Fruit fly (Drosophila melanogaster): ENCODE results near the gene CG46320.

The CG46320 gene

dm6 chr3L:5630176-5630583, 33.7 kb upstream of the CG46320 start (continued):
- TF ChIP-seq Taf1 (GFP tag; IDR thresholded peaks at IDR 0.05), result no peak
- no peak for TF ChIP-seq Optix (GFP tag; IDR thresholded peaks at IDR 0.05)
- TF ChIP-seq al (GFP tag; IDR thresholded peaks at IDR 0.05), result no peak
- no peak for TF ChIP-seq CG7839 (tag; optimal IDR thresholded peaks at IDR 0.05)
- no peak for TF ChIP-seq cg (GFP tag; optimal IDR thresholded peaks at IDR 0.05)
- TF ChIP-seq sens (GFP tag), result peak; percentile 87
- no peak for TF ChIP-seq Jarid2 (GFP tag; optimal IDR thresholded peaks at IDR 0.05)
- TF ChIP-seq shn (GFP tag; optimal IDR thresholded peaks at IDR 0.05), result no peak
- no peak for TF ChIP-seq CG12104 (GFP tag; optimal IDR thresholded peaks at IDR 0.05)
- TF ChIP-seq pho (GFP tag; optimal IDR thresholded peaks at IDR 0.05), result no peak
- peak; percentile 80 for TF ChIP-seq CG9727 (GFP tag; optimal IDR thresholded peaks at IDR 0.05)
- TF ChIP-seq prd (optimal IDR thresholded peaks at IDR 0.05), result no peak
- no peak for TF ChIP-seq prd (GFP tag; IDR thresholded peaks at IDR 0.05)
- TF ChIP-seq Stat92E (GFP tag; optimal IDR thresholded peaks at IDR 0.05), result peak in 1 of 3 experiments; percentile 39
- no peak for TF ChIP-seq chn (GFP tag; optimal IDR thresholded peaks at IDR 0.05)
- TF ChIP-seq dan (GFP tag; IDR thresholded peaks at IDR 0.05), result no peak
- TF ChIP-seq CG8089 (GFP tag; optimal IDR thresholded peaks at IDR 0.05), result no peak
- TF ChIP-seq CG7357 (GFP tag; IDR thresholded peaks at IDR 0.05), result no peak
- TF ChIP-seq Camta (GFP tag; optimal IDR thresholded peaks at IDR 0.05), result no peak
- no peak for TF ChIP-seq CG8478 (optimal IDR thresholded peaks at IDR 0.05)
- TF ChIP-seq CG17359 (tag; optimal IDR thresholded peaks at IDR 0.05), result no peak
- 0 out of 2 replicates have a peak, but pooled peaks have one; percentile 6 for TF ChIP-seq CG9215 (GFP tag; IDR thresholded peaks at IDR 0.05)
- no peak for TF ChIP-seq nerfin-2 (GFP tag; IDR thresholded peaks at IDR 0.05; ENCODE audit: partially characterized antibody)
- no peak for TF ChIP-seq chm (GFP tag; IDR thresholded peaks at IDR 0.05)
- TF ChIP-seq ind (GFP tag; optimal IDR thresholded peaks at IDR 0.05), result no peak
- no peak for TF ChIP-seq wor (GFP tag; IDR thresholded peaks at IDR 0.05)
- TF ChIP-seq CG14014 (GFP tag; IDR thresholded peaks at IDR 0.05), result no peak
- no peak for TF ChIP-seq D19A (tag; optimal IDR thresholded peaks at IDR 0.05)
- no peak for TF ChIP-seq CG10321 (GFP tag; IDR thresholded peaks at IDR 0.05)
- no peak for TF ChIP-seq vvl (GFP tag; IDR thresholded peaks at IDR 0.05)
- TF ChIP-seq pan (optimal IDR thresholded peaks at IDR 0.05), result no peak
- no peak for TF ChIP-seq pan (GFP tag; optimal IDR thresholded peaks at IDR 0.05 in 1 of 2, IDR thresholded peaks at IDR 0.05 in 1 of 2)
- TF ChIP-seq CG10209 (GFP tag; optimal IDR thresholded peaks at IDR 0.05), result no peak
- no peak for TF ChIP-seq ab (GFP tag; optimal IDR thresholded peaks at IDR 0.05)
- no peak for TF ChIP-seq CG17568 (GFP tag; optimal IDR thresholded peaks at IDR 0.05)
- TF ChIP-seq crp (GFP tag; optimal IDR thresholded peaks at IDR 0.05), result no peak
- TF ChIP-seq Mad (GFP tag; optimal IDR thresholded peaks at IDR 0.05), result no peak
- no peak for TF ChIP-seq kni (GFP tag; optimal IDR thresholded peaks at IDR 0.05)
- TF ChIP-seq esg (GFP tag; conservative IDR thresholded peaks at IDR 0.05), result no peak
- TF ChIP-seq az2 (GFP tag; optimal IDR thresholded peaks at IDR 0.05), result no peak
- TF ChIP-seq insv (GFP tag; optimal IDR thresholded peaks at IDR 0.05), result no peak
- peak; percentile 50 for TF ChIP-seq dmrt11E (tag; optimal IDR thresholded peaks at IDR 0.05)
- TF ChIP-seq phol (tag; optimal IDR thresholded peaks at IDR 0.05), result peak; percentile 15
- no peak for TF ChIP-seq CG18764 (GFP tag; optimal IDR thresholded peaks at IDR 0.05)
- TF ChIP-seq kah (GFP tag; optimal IDR thresholded peaks at IDR 0.05), result no peak
- no peak for TF ChIP-seq pum (GFP tag; optimal IDR thresholded peaks at IDR 0.05)
- TF ChIP-seq Side (GFP tag; optimal IDR thresholded peaks at IDR 0.05), result no peak
- peak in 1 of 2 experiments; percentile 14 for TF ChIP-seq chif (GFP tag; optimal IDR thresholded peaks at IDR 0.05)
- TF ChIP-seq MTF-1 (GFP tag; optimal IDR thresholded peaks at IDR 0.05; ENCODE audit: borderline replicate concordance), result no peak
- no peak for TF ChIP-seq maf-S (GFP tag; optimal IDR thresholded peaks at IDR 0.05)
- no peak for TF ChIP-seq CG14965 (GFP tag; optimal IDR thresholded peaks at IDR 0.05; ENCODE audit: borderline replicate concordance)
- TF ChIP-seq CG6254 (GFP tag; optimal IDR thresholded peaks at IDR 0.05), result no peak
- no peak for TF ChIP-seq CG17912 (GFP tag; optimal IDR thresholded peaks at IDR 0.05)
